Fruit fly (Drosophila melanogaster) whole organism, larva: ENCODE results near the gene NANS.

ENCODE experiments used
- noc ChIP-seq: fragments of 200-800 bp; sonication (Bioruptor generic); optimal IDR thresholded peaks from 3 replicates; lab custom pipeline; 2019; ENCODE audit warnings: missing biosample characterization, mild to moderate bottlenecking, missing genetic modification characterization, moderate library complexity

The NANS gene

dm6 chr3R:12426310-12426653 is at the start of gene NANS:
Gene NANS (plus strand): TSS chr3R:12426578.
- no peak for TF ChIP-seq noc (tag; lab: Kevin White, UChicago)

dm6 chr3R:12376828-12377227 is 49.5 kb upstream of the NANS start, which contains the start of gene GstD6:
Gene GstD6 (plus strand): TSS chr3R:12377128.
- TF ChIP-seq noc (tag; lab: Kevin White, UChicago): no peak

- no peak for TF ChIP-seq noc (tag; lab: Kevin White, UChicago)
Measured at dm6 chr3R:12378200-12378599, 48.2 kb upstream of the NANS start, which contains the start of gene GstD7. Gene GstD7 (plus strand): TSS chr3R:12378500.

dm6 chr3R:12379249-12379648 is 47.1 kb upstream of the NANS start:
- TF ChIP-seq noc (tag; lab: Kevin White, UChicago): no peak

- no peak for TF ChIP-seq noc (tag; lab: Kevin White, UChicago)
Measured at dm6 chr3R:12379708-12380107, 46.7 kb upstream of the NANS start, which contains the start of gene GstD8. Gene GstD8 (plus strand): TSS chr3R:12380008.

dm6 chr3R:12381130-12381700 is 45.2 kb upstream of the NANS start:
- no peak for TF ChIP-seq noc (tag; lab: Kevin White, UChicago)

dm6 chr3R:12382563-12382962 is 43.8 kb upstream of the NANS start, which contains the start of gene CG10035:
Gene CG10035 (minus strand): TSS chr3R:12382691.
- TF ChIP-seq noc (tag; lab: Kevin White, UChicago): no peak

dm6 chr3R:12383036-12383435 is 43.3 kb upstream of the NANS start, which contains the start of gene GstD11:
Gene GstD11 (plus strand): TSS chr3R:12383336.
- no peak for TF ChIP-seq noc (tag; lab: Kevin White, UChicago)

- no peak for TF ChIP-seq noc (tag; lab: Kevin White, UChicago)
Measured at dm6 chr3R:12383784-12384183, 42.6 kb upstream of the NANS start.

dm6 chr3R:12384274-12384673 is 42.1 kb upstream of the NANS start:
- TF ChIP-seq noc (tag; lab: Kevin White, UChicago): no peak

dm6 chr3R:12385949-12386348 is 40.4 kb upstream of the NANS start, which contains the start of gene Sol1:
Gene Sol1 (plus strand): TSS chr3R:12386249.
- TF ChIP-seq noc (tag; lab: Kevin White, UChicago): no peak

- TF ChIP-seq noc (tag; lab: Kevin White, UChicago): no peak
Measured at dm6 chr3R:12386965-12387364, 39.4 kb upstream of the NANS start, which contains the start of gene CG33098. Gene CG33098 (plus strand): TSS chr3R:12387188.

dm6 chr3R:12395880-12396279 is 30.5 kb upstream of the NANS start, which contains the start of the genes CG10096 and CG10097:
Gene CG10096 (minus strand): TSS chr3R:12395980.
Gene CG10097 (minus strand): TSS chr3R:12395980.
- no peak for TF ChIP-seq noc (tag; lab: Kevin White, UChicago)

- TF ChIP-seq noc (tag; lab: Kevin White, UChicago): no peak
Measured at dm6 chr3R:12398054-12398453, 28.3 kb upstream of the NANS start.

dm6 chr3R:12398620-12399247 is 27.6 kb upstream of the NANS start, which contains the start of gene Cyp9f3:
Gene Cyp9f3 (minus strand): TSS chr3R:12398929.
- TF ChIP-seq noc (tag; lab: Kevin White, UChicago): no peak

- no peak for TF ChIP-seq noc (tag; lab: Kevin White, UChicago)
Measured at dm6 chr3R:12401672-12402296, 24.6 kb upstream of the NANS start, which contains the start of gene DNAlig3. Gene DNAlig3 (minus strand): TSS chr3R:12401839.
